Worm (Caenorhabditis elegans) whole organism, L4 larva: ENCODE data around the gene rpl-36.

Experiments used
- F10B5.3 ChIP-seq: sonication (generic microtip); optimal IDR thresholded peaks from 2 replicates; lab custom pipeline; 2016; ENCODE audit warnings: mild to moderate bottlenecking, missing genetic modification characterization, missing compliant biosample characterization
- F37D6.2 ChIP-seq: sonication (generic microtip); optimal IDR thresholded peaks from 2 replicates; lab custom pipeline; 2016; ENCODE audit warnings: mild to moderate bottlenecking, missing genetic modification characterization, missing compliant biosample characterization
- R02D3.7 ChIP-seq: fragments of 150-350 bp; sonication (generic microtip); optimal IDR thresholded peaks from 3 replicates; lab custom pipeline; 2014; ENCODE audit warnings: missing biosample characterization, missing genetic modification characterization
- ZK337.2 ChIP-seq: fragments of 200-800 bp; sonication (Bioruptor generic); IDR thresholded peaks from 2 replicates; pipeline ENCODE4 v1.3.6; 2022; ENCODE audit warnings: missing genetic modification reagents, missing genetic modification characterization, missing compliant biosample characterization
- aha-1 ChIP-seq: fragments of 150-350 bp; peaks from one replicate; lab custom pipeline; 2014; ENCODE audit warnings: missing biosample characterization, missing genetic modification characterization
- ceh-32 ChIP-seq: sonication (generic microtip); optimal IDR thresholded peaks from 2 replicates; lab custom pipeline; 2016; ENCODE audit warnings: mild to moderate bottlenecking, missing genetic modification characterization, missing compliant biosample characterization; ENCODE audit not compliant: poor library complexity
- ceh-62 ChIP-seq: sonication (generic microtip); optimal IDR thresholded peaks from 2 replicates; lab custom pipeline; 2017; ENCODE audit warnings: missing biosample characterization, missing genetic modification characterization
- cey-2 ChIP-seq: sonication (generic microtip); optimal IDR thresholded peaks from 3 replicates; lab custom pipeline; 2017; ENCODE audit warnings: missing genetic modification characterization, mild to moderate bottlenecking, missing compliant biosample characterization, antibody characterized with exemption, borderline replicate concordance; ENCODE audit not compliant: insufficient read depth
- daf-16 ChIP-seq, 3 experiments: sonication (generic microtip); optimal IDR thresholded peaks; 2 replicates each; lab custom pipeline; 2016 to 2017; ENCODE audit warnings: missing genetic modification characterization in 3 of 3, missing genetic modification reagents in 3 of 3, mild to moderate bottlenecking in 2 of 3, missing compliant biosample characterization in 2 of 3, missing biosample characterization in 1 of 3, moderate library complexity in 1 of 3
- duxl-1 ChIP-seq: sonication (generic microtip); optimal IDR thresholded peaks from 2 replicates; lab custom pipeline; 2016; ENCODE audit warnings: mild to moderate bottlenecking, missing genetic modification characterization, moderate library complexity, missing compliant biosample characterization; ENCODE audit not compliant: poor library complexity
- dve-1 ChIP-seq: sonication (generic microtip); optimal IDR thresholded peaks from 2 replicates; lab custom pipeline; 2017; ENCODE audit warnings: antibody characterized with exemption, mild to moderate bottlenecking, missing genetic modification characterization, missing compliant biosample characterization; ENCODE audit not compliant: insufficient read depth
- fos-1 ChIP-seq: fragments of 150-350 bp; optimal IDR thresholded peaks from 2 replicates; lab custom pipeline; 2014; ENCODE audit warnings: missing biosample characterization, missing genetic modification characterization
- hif-1 ChIP-seq, 2 experiments: sonication (generic microtip); optimal IDR thresholded peaks; 2 replicates each; lab custom pipeline; 2016 to 2017; ENCODE audit warnings: missing compliant biosample characterization in 2 of 2, missing genetic modification characterization in 2 of 2, missing genetic modification reagents in 2 of 2, missing genotype in 2 of 2, mild to moderate bottlenecking in 1 of 2
- lin-1 ChIP-seq: fragments of 200-800 bp; sonication (Bioruptor generic); IDR thresholded peaks from 2 replicates; pipeline ENCODE4 v1.3.6; 2022; ENCODE audit warnings: missing genetic modification reagents, missing genetic modification characterization, missing compliant biosample characterization
- lin-38 ChIP-seq: fragments of 200-800 bp; sonication (Bioruptor generic); IDR thresholded peaks from 2 replicates; pipeline ENCODE4 v1.3.6; 2022; ENCODE audit warnings: missing genetic modification reagents, missing genetic modification characterization, missing compliant biosample characterization
- lir-3 ChIP-seq: sonication (generic microtip); optimal IDR thresholded peaks from 2 replicates; lab custom pipeline; 2016; ENCODE audit warnings: mild to moderate bottlenecking, missing genetic modification characterization, missing compliant biosample characterization
- lsy-2 ChIP-seq, 2 experiments: fragments of 150-350 bp in 1 of 2; sonication (generic microtip) in 1 of 2; optimal IDR thresholded peaks; 2 replicates each; lab custom pipeline; 2014 to 2017; ENCODE audit warnings: missing biosample characterization in 2 of 2, missing genetic modification characterization in 2 of 2
- madf-9 ChIP-seq: fragments of 200-800 bp; sonication (Bioruptor generic); conservative IDR thresholded peaks from 2 replicates; pipeline ENCODE4 v1.3.6; 2022; ENCODE audit warnings: missing genetic modification reagents, missing genetic modification characterization, missing compliant biosample characterization
- mep-1 ChIP-seq: fragments of 150-350 bp; sonication (generic microtip); optimal IDR thresholded peaks from 3 replicates; lab custom pipeline; 2014; ENCODE audit warnings: missing biosample characterization, missing genetic modification characterization
- mes-2 ChIP-seq: sonication (generic microtip); optimal IDR thresholded peaks from 2 replicates; lab custom pipeline; 2016; ENCODE audit warnings: missing genotype, mild to moderate bottlenecking, missing genetic modification characterization, missing compliant biosample characterization; ENCODE audit not compliant: poor library complexity, severe bottlenecking
- nhr-102 ChIP-seq: sonication (generic microtip); optimal IDR thresholded peaks from 2 replicates; lab custom pipeline; 2016; ENCODE audit warnings: mild to moderate bottlenecking, missing genetic modification characterization, moderate library complexity, missing compliant biosample characterization
- nhr-237 ChIP-seq: sonication (generic microtip); optimal IDR thresholded peaks from 2 replicates; lab custom pipeline; 2017; ENCODE audit warnings: missing biosample characterization, missing genetic modification characterization
- nhr-76 ChIP-seq: fragments of 150-350 bp; optimal IDR thresholded peaks from 2 replicates; lab custom pipeline; 2014; ENCODE audit warnings: missing biosample characterization, missing genetic modification characterization
- rbr-2 ChIP-seq: sonication (generic microtip); optimal IDR thresholded peaks from 2 replicates; lab custom pipeline; 2016; ENCODE audit warnings: missing genotype, missing genetic modification characterization, missing compliant biosample characterization
- saeg-2 ChIP-seq: fragments of 200-800 bp; sonication (Bioruptor generic); IDR thresholded peaks from 2 replicates; pipeline ENCODE4 v1.3.6; 2022; ENCODE audit warnings: missing genetic modification reagents, missing genetic modification characterization, missing compliant biosample characterization
- set-16 ChIP-seq: fragments of 200-800 bp; sonication (Bioruptor generic); IDR thresholded peaks from 2 replicates; pipeline ENCODE4 v1.3.6; 2022; ENCODE audit warnings: missing genetic modification reagents, missing genetic modification characterization, missing compliant biosample characterization
- skn-1 ChIP-seq: fragments of 150-350 bp; optimal IDR thresholded peaks from 2 replicates; lab custom pipeline; 2014; ENCODE audit warnings: missing biosample characterization, missing genetic modification characterization
- snpc-1.2 ChIP-seq: fragments of 200-800 bp; sonication (Bioruptor generic); IDR thresholded peaks from 2 replicates; pipeline ENCODE4 v1.3.6; 2022; ENCODE audit warnings: missing genetic modification reagents, missing genetic modification characterization, missing compliant biosample characterization
- unc-130 ChIP-seq: sonication (generic microtip); optimal IDR thresholded peaks from 2 replicates; lab custom pipeline; 2016; ENCODE audit warnings: missing genetic modification reagents, missing genetic modification characterization, missing compliant biosample characterization
- unc-39 ChIP-seq: sonication (generic microtip); optimal IDR thresholded peaks from 2 replicates; lab custom pipeline; 2017; ENCODE audit warnings: missing biosample characterization, missing genetic modification characterization
- unc-62 ChIP-seq, 3 experiments: fragments of 150-350 bp in 1 of 3; sonication (generic microtip); optimal IDR thresholded peaks in 2 of 3; peaks in 1 of 3; 1 replicate in 1 of 3; 2 replicates in 2 of 3; lab custom pipeline; 2014 to 2017; ENCODE audit warnings: missing biosample characterization in 3 of 3, missing genetic modification characterization in 3 of 3, missing genetic modification reagents in 3 of 3, missing genotype in 1 of 3
- vab-7 ChIP-seq: fragments of 200-800 bp; sonication (Bioruptor generic); IDR thresholded peaks from 2 replicates; pipeline ENCODE4 v1.3.6; 2022; ENCODE audit warnings: missing genetic modification reagents, missing genetic modification characterization, missing compliant biosample characterization
- zag-1 ChIP-seq: fragments of 150-350 bp; optimal IDR thresholded peaks from 2 replicates; lab custom pipeline; 2014; ENCODE audit warnings: missing biosample characterization, missing genetic modification characterization
- zfp-3 ChIP-seq: fragments of 200-800 bp; sonication (Bioruptor generic); conservative IDR thresholded peaks from 2 replicates; pipeline ENCODE4 v1.3.6; 2022; ENCODE audit warnings: missing genetic modification reagents, missing genetic modification characterization, missing compliant biosample characterization
- zip-11 ChIP-seq: fragments of 200-800 bp; sonication (Bioruptor generic); IDR thresholded peaks from 2 replicates; pipeline ENCODE4 v1.3.6; 2022; ENCODE audit warnings: missing genetic modification characterization, missing compliant biosample characterization
- ztf-11 ChIP-seq: fragments of 150-350 bp; optimal IDR thresholded peaks from 2 replicates; lab custom pipeline; 2014; ENCODE audit warnings: missing biosample characterization, missing genetic modification characterization
- ztf-7 ChIP-seq: fragments of 150-350 bp; optimal IDR thresholded peaks from 2 replicates; lab custom pipeline; 2014; ENCODE audit warnings: missing biosample characterization, missing genetic modification characterization

The rpl-36 gene

ce11 chrIII:7216924-7217521 is 37.0 kb downstream of the rpl-36 start (continued):
- no peak for TF ChIP-seq lir-3

ce11 chrIII:7221103-7221502 is 41.1 kb downstream of the rpl-36 start:
- no peak for TF ChIP-seq nhr-237 (tag; lab: Kevin White, UChicago)
- TF ChIP-seq R02D3.7 (tag; lab: Kevin White, UChicago), result peak; percentile 65
- no peak for TF ChIP-seq daf-16 (GFP tag; optimal IDR thresholded peaks at IDR 0.05; lab: Kevin White, UChicago)
- TF ChIP-seq daf-16 (tag; optimal IDR thresholded peaks at IDR 0.05; lab: Kevin White, UChicago), result peak; percentile 1
- no peak for TF ChIP-seq rbr-2
- peak in 1 of 2 experiments; percentile 52 for TF ChIP-seq lsy-2 (tag; optimal IDR thresholded peaks at IDR 0.05; lab: Kevin White, UChicago)
- TF ChIP-seq duxl-1, result peak; percentile 16
- peak; percentile 23 for TF ChIP-seq nhr-102 (tag; lab: Kevin White, UChicago)
- TF ChIP-seq cey-2, result no peak
- no peak for TF ChIP-seq F37D6.2 (tag; lab: Kevin White, UChicago)

ce11 chrIII:7223029-7223428 is 43.0 kb downstream of the rpl-36 start, which contains the start of gene der-2:
Gene der-2, minus strand, starts transcription at chrIII:7223129.
- TF ChIP-seq R02D3.7 (tag; lab: Kevin White, UChicago) (no peak), zfp-3 (no peak), zag-1 (tag; lab: Kevin White, UChicago) (no peak), unc-39 (tag; lab: Kevin White, UChicago) (no peak), F10B5.3 (tag; lab: Kevin White, UChicago) (no peak), ztf-7 (tag; lab: Kevin White, UChicago) (no peak), nhr-76 (tag; lab: Kevin White, UChicago) (no peak), aha-1 (tag; lab: Kevin White, UChicago) (no peak), snpc-1.2 (GFP tag; lab: Robert Waterston, UW) (no peak), F37D6.2 (tag; lab: Kevin White, UChicago) (no peak), skn-1 (tag; lab: Kevin White, UChicago) (no peak), mep-1 (tag; lab: Kevin White, UChicago) (no peak), dve-1 (tag; lab: Kevin White, UChicago) (no peak), lin-38 (GFP tag; lab: Robert Waterston, UW) (no peak), hif-1 (tag; optimal IDR thresholded peaks at IDR 0.05; lab: Kevin White, UChicago) (no peak), ztf-11 (no peak), mes-2 (tag; lab: Kevin White, UChicago) (no peak), zip-11 (GFP tag; lab: Robert Waterston, UW) (no peak)
- TF ChIP-seq, all 104 proteins: peak for 0

- no peak for TF ChIP-seq vab-7 (GFP tag; lab: Robert Waterston, UW)
- TF ChIP-seq saeg-2 (GFP tag; lab: Robert Waterston, UW), result no peak
- no peak for TF ChIP-seq fos-1 (tag; lab: Kevin White, UChicago)
- no peak for TF ChIP-seq ceh-32 (tag; lab: Kevin White, UChicago)
- TF ChIP-seq nhr-237 (tag; lab: Kevin White, UChicago), result no peak
- TF ChIP-seq unc-62 (GFP tag; optimal IDR thresholded peaks at IDR 0.05 in 1 of 2; lab: Kevin White, UChicago), result no peak
- no peak for TF ChIP-seq unc-62 (tag; optimal IDR thresholded peaks at IDR 0.05; lab: Kevin White, UChicago)
- TF ChIP-seq ceh-62 (tag; lab: Kevin White, UChicago), result no peak
- no peak for TF ChIP-seq ZK337.2
- TF ChIP-seq lsy-2 (tag; optimal IDR thresholded peaks at IDR 0.05; lab: Kevin White, UChicago), result no peak
- no peak for TF ChIP-seq set-16 (GFP tag; lab: Robert Waterston, UW)
- TF ChIP-seq lin-1, result no peak
- TF ChIP-seq unc-130 (GFP tag; lab: Kevin White, UChicago), result no peak
- TF ChIP-seq rbr-2, result no peak
- TF ChIP-seq madf-9 (GFP tag; lab: Robert Waterston, UW), result no peak
These were observed 46.6 kb downstream of the rpl-36 start, which contains the start of gene hsp-75 for ce11 chrIII:7226607-7227006. Gene hsp-75, minus strand, starts transcription at chrIII:7226707.
